Fruit fly (Drosophila melanogaster): ENCODE results near the gene CG2003.

- no peak for TF ChIP-seq psq (optimal IDR thresholded peaks at IDR 0.05)
- TF ChIP-seq CG8478 (optimal IDR thresholded peaks at IDR 0.05): no peak
- no peak for TF ChIP-seq usp (GFP tag; optimal IDR thresholded peaks at IDR 0.05)
Observed at dm6 chr3R:31954463-31954862, 23.5 kb upstream of the CG2003 start.

All from whole organism.